Worm (Caenorhabditis elegans) whole organism, L2 larva: ENCODE measurements around the gene rac-2.

ENCODE experiments used
- R02D3.7 ChIP-seq: fragments of 150-350 bp; optimal IDR thresholded peaks from 2 replicates; lab custom pipeline; 2014; ENCODE audit warnings: missing biosample characterization, missing genetic modification characterization
- ZK546.5 ChIP-seq: sonication (generic microtip); optimal IDR thresholded peaks from 2 replicates; lab custom pipeline; 2017; ENCODE audit warnings: missing biosample characterization, missing genetic modification characterization
- ama-1 ChIP-seq: fragments of 150-350 bp; optimal IDR thresholded peaks from 2 replicates; lab custom pipeline; 2018; ENCODE audit warnings: inconsistent platforms
- egl-27 ChIP-seq: sonication (generic microtip); optimal IDR thresholded peaks from 3 replicates; lab custom pipeline; 2017; ENCODE audit warnings: missing biosample characterization, missing genetic modification reagents, missing genetic modification characterization
- unc-39 ChIP-seq: fragments of 150-350 bp; optimal IDR thresholded peaks from 2 replicates; lab custom pipeline; 2014; ENCODE audit warnings: missing biosample characterization, missing genetic modification characterization
- unc-55 ChIP-seq: fragments of 150-350 bp; sonication (generic microtip); optimal IDR thresholded peaks from 3 replicates; lab custom pipeline; 2014; ENCODE audit warnings: missing biosample characterization, missing genetic modification reagents, missing genetic modification characterization
- zag-1 ChIP-seq: fragments of 150-350 bp; optimal IDR thresholded peaks from 2 replicates; lab custom pipeline; 2014; ENCODE audit warnings: missing biosample characterization, missing genetic modification characterization

ce11 chrIV:16277902-16278301 is 30.1 kb upstream of the rac-2 start, which contains the start of gene ccch-2:
- TF ChIP-seq ZK546.5 (tag; lab: Kevin White, UChicago): no peak
- TF ChIP-seq ama-1: no peak
- TF ChIP-seq unc-55 (GFP tag; lab: Kevin White, UChicago): no peak
- TF ChIP-seq zag-1 (tag; lab: Kevin White, UChicago): no peak
- TF ChIP-seq egl-27 (tag; lab: Kevin White, UChicago): no peak
- TF ChIP-seq unc-39 (tag; lab: Kevin White, UChicago): no peak
- no peak for TF ChIP-seq R02D3.7 (tag; lab: Kevin White, UChicago)
